Fruit fly (Drosophila melanogaster) whole organism, prepupa: ENCODE measurements around the gene CG7974.

Source experiments
- CG10669 ChIP-seq: fragments of 200-800 bp; sonication (Bioruptor generic); optimal IDR thresholded peaks from 3 replicates; lab custom pipeline; 2018; ENCODE audit warnings: missing biosample characterization, mild to moderate bottlenecking, missing genetic modification characterization, moderate library complexity
- CG11294 ChIP-seq: fragments of 200-800 bp; sonication (Bioruptor generic); IDR thresholded peaks from 2 replicates; pipeline ENCODE4 v1.3.6; 2022; ENCODE audit warnings: missing biosample characterization, missing genetic modification characterization
- CG11762 ChIP-seq: fragments of 200-800 bp; sonication (Bioruptor generic); optimal IDR thresholded peaks from 3 replicates; lab custom pipeline; 2016; ENCODE audit warnings: missing biosample characterization, missing genetic modification characterization; ENCODE audit not compliant: insufficient read depth
- CG31627 ChIP-seq: fragments of 200-800 bp; sonication (Bioruptor generic); optimal IDR thresholded peaks from 3 replicates; lab custom pipeline; 2016; ENCODE audit warnings: missing biosample characterization, missing genetic modification characterization
- CG3919 ChIP-seq: fragments of 200-800 bp; sonication (Bioruptor generic); optimal IDR thresholded peaks from 3 replicates; lab custom pipeline; 2016; ENCODE audit warnings: missing biosample characterization, missing genetic modification characterization
- CG6808 ChIP-seq: fragments of 200-800 bp; sonication (Bioruptor generic); optimal IDR thresholded peaks from 3 replicates; lab custom pipeline; 2017; ENCODE audit warnings: missing biosample characterization, missing genetic modification characterization, mild to moderate bottlenecking, moderate library complexity, missing genetic modification reagents
- CG6854 ChIP-seq: fragments of 200-800 bp; sonication (Bioruptor generic); optimal IDR thresholded peaks from 2 replicates; lab custom pipeline; 2017; ENCODE audit warnings: missing biosample characterization, mild to moderate bottlenecking, missing genetic modification characterization
- Gug ChIP-seq: fragments of 200-800 bp; sonication (Bioruptor generic); IDR thresholded peaks from 2 replicates; pipeline ENCODE4 v1.3.6; 2022; ENCODE audit warnings: missing biosample characterization, missing genetic modification characterization
- Hr38 ChIP-seq: sonication (Bioruptor generic); optimal IDR thresholded peaks from 2 replicates; lab custom pipeline; 2016; ENCODE audit warnings: missing biosample characterization, missing genetic modification characterization
- Sox102F ChIP-seq: fragments of 200-800 bp; sonication (Bioruptor generic); optimal IDR thresholded peaks from 2 replicates; lab custom pipeline; 2016; ENCODE audit warnings: missing biosample characterization, mild to moderate bottlenecking, missing genetic modification characterization
- acj6 ChIP-seq: fragments of 200-800 bp; sonication (Bioruptor generic); optimal IDR thresholded peaks from 3 replicates; lab custom pipeline; 2016; ENCODE audit warnings: missing biosample characterization, missing genetic modification characterization
- dac ChIP-seq: fragments of 200-800 bp; sonication (Bioruptor generic); optimal IDR thresholded peaks from 2 replicates; lab custom pipeline; 2017; ENCODE audit warnings: missing biosample characterization, mild to moderate bottlenecking, missing genetic modification characterization
- ss ChIP-seq, 2 experiments: fragments of 200-800 bp; sonication (Bioruptor generic); optimal IDR thresholded peaks; 2 replicates in 1 of 2; 3 replicates in 1 of 2; lab custom pipeline; 2017 to 2018; ENCODE audit warnings: mild to moderate bottlenecking in 2 of 2, missing biosample characterization in 2 of 2, missing genetic modification characterization in 2 of 2, moderate library complexity in 1 of 2
- topi ChIP-seq: fragments of 200-800 bp; sonication (Bioruptor generic); optimal IDR thresholded peaks from 3 replicates; lab custom pipeline; 2016; ENCODE audit warnings: missing biosample characterization, missing genetic modification characterization

DNA sequence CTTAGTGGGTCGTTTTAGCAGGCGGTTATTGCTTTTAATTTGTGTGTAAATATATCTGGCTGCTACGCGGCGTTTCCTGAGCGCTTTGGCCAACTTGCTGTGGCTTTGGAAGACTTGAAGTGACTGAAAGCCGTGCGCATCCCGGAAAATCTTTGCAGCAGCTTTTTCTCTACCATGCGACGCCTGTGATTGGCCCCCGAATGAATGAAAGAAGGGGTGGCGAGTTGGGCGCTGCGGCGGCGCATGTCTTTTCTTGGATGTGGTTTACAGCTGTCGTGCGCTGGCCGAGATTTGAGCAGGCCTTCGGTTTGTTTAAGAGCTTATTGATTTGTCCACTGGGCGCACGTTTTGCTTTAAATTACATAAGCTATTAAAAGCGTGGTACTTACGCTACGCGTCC is 1.4 kb upstream of the CG7974 start:
- TF ChIP-seq CG11294 = no peak
- TF ChIP-seq Gug (GFP tag; lab: Robert Waterston, UW) = no peak
- TF ChIP-seq CG6854 (GFP tag; lab: Kevin White, UChicago) = no peak
- TF ChIP-seq ss (GFP tag; optimal IDR thresholded peaks at IDR 0.05; lab: Kevin White, UChicago) = no peak
- TF ChIP-seq topi (GFP tag; lab: Kevin White, UChicago) = no peak
- TF ChIP-seq Sox102F (GFP tag; lab: Kevin White, UChicago) = no peak
- TF ChIP-seq CG31627 (GFP tag; lab: Kevin White, UChicago) = no peak
- no peak for TF ChIP-seq CG11762
- no peak for TF ChIP-seq Hr38 (GFP tag; lab: Kevin White, UChicago)
- TF ChIP-seq acj6 = no peak
- TF ChIP-seq CG10669 (GFP tag; lab: Kevin White, UChicago) = no peak
- no peak for TF ChIP-seq CG6808 (GFP tag; lab: Kevin White, UChicago)
- no peak for TF ChIP-seq dac (GFP tag; lab: Kevin White, UChicago)
- TF ChIP-seq CG3919 (GFP tag; lab: Kevin White, UChicago) = no peak
